Fruit fly (Drosophila melanogaster): ENCODE data around the gene Top3alpha.

The Top3alpha gene

dm6 chr2L:19526316-19526715 lies 28.3 kb downstream of the Top3alpha start, which contains the start of the genes Dpm1 and CG10137:
Gene Dpm1, minus strand, starts transcription at chr2L:19526368.
Gene CG10137, plus strand, starts transcription at chr2L:19526686.
- TF ChIP-seq CG17801 (GFP tag; optimal IDR thresholded peaks at IDR 0.05; ENCODE audit: partially characterized antibody) = peak; percentile 57

dm6 chr2L:19526844-19527243 lies 28.9 kb downstream of the Top3alpha start:
- TF ChIP-seq CG17801 (GFP tag; optimal IDR thresholded peaks at IDR 0.05; ENCODE audit: partially characterized antibody) = no peak

- peak; percentile 99 for TF ChIP-seq CG17801 (GFP tag; optimal IDR thresholded peaks at IDR 0.05; ENCODE audit: partially characterized antibody)
These were observed 30.3 kb downstream of the Top3alpha start for dm6 chr2L:19528308-19528707.

dm6 chr2L:19530092-19530491 lies 32.1 kb downstream of the Top3alpha start, which contains the start of gene CG10165:
Gene CG10165, minus strand, starts transcription at chr2L:19530305.
- peak; percentile 20 for TF ChIP-seq CG17801 (GFP tag; optimal IDR thresholded peaks at IDR 0.05; ENCODE audit: partially characterized antibody)

DNA sequence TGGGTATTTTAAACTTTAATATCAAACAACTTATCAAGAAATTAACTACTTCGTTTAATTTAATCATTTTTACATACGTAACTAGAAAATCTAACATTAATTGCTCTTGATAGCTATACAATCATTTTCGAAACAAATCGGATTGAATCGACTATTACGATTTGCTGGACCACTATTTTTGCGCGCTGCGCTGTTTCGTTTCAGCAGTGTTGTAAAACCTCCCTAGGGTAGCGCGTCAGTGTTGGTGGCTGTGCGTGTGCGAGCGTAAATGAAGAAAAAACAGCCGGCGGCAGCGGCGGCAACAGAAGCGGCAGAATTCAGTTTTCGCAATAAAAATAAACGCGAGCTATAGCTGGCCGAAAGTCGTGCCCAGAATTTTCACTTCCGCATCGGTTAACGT lies 35.3 kb downstream of the Top3alpha start, which contains the start of gene CG33116:
TSS of gene CG33116 (plus strand) at position 233 of the 400 bp plus-strand sequence.
- peak; percentile 80 for TF ChIP-seq CG17801 (GFP tag; optimal IDR thresholded peaks at IDR 0.05; ENCODE audit: partially characterized antibody)

dm6 chr2L:19535234-19535633 lies 37.3 kb downstream of the Top3alpha start, which contains the start of gene CG31697:
Gene CG31697, plus strand, starts transcription at chr2L:19535448.
- TF ChIP-seq CG17801 (GFP tag; optimal IDR thresholded peaks at IDR 0.05; ENCODE audit: partially characterized antibody) = no peak

dm6 chr2L:19537779-19538456 lies 40.0 kb downstream of the Top3alpha start, which contains the start of gene CG13082:
Gene CG13082, plus strand, starts transcription at chr2L:19538425.
- no peak for TF ChIP-seq CG17801 (GFP tag; optimal IDR thresholded peaks at IDR 0.05; ENCODE audit: partially characterized antibody)

DNA sequence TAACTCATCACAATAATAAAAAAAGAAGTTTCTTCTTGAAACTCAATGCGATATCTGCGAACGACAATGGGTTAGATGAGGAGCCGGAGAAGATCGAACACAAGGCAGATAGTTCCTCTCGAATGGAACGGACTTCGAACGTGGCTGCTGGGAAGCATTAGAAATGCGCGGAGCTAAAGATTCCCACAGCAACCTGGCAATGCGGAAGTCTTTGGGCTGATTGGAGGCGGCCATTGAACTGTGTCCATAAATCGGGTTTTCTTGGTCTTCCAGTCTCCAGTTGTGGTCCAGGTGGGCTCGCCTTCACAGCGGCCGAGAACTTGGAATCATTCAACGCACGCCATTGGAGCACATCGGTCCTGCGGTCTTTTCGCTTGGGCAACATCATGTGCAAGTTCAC lies 42.3 kb downstream of the Top3alpha start, which contains the start of gene CG13081:
TSS of gene CG13081 (plus strand) at position 301 of the 400 bp plus-strand sequence.
- TF ChIP-seq CG17801 (GFP tag; optimal IDR thresholded peaks at IDR 0.05; ENCODE audit: partially characterized antibody) = no peak

DNA sequence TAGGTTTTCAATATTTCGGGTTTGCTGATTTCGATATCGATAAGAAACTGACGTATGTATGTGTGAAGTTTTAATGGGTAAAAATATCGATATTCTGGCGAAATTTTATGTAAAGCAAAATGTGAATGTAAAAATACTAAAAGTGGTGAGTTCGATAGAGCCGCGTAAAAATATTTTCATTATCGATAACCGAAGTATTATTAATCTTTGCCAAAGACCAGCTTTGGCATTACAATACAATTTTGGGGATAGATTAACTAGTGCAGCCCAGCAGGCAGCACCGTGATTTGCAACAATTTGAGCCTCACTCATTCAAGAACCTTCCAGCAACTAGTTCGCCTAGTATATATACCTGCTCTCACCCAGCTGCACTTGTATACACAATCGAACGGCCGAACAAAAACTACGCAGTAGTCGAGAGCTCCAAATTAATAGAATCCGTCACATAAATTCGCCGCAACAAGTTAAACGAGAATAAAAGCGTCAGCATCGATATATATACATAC lies 44.4 kb downstream of the Top3alpha start:
- TF ChIP-seq CG17801 (GFP tag; optimal IDR thresholded peaks at IDR 0.05; ENCODE audit: partially characterized antibody) = no peak

DNA sequence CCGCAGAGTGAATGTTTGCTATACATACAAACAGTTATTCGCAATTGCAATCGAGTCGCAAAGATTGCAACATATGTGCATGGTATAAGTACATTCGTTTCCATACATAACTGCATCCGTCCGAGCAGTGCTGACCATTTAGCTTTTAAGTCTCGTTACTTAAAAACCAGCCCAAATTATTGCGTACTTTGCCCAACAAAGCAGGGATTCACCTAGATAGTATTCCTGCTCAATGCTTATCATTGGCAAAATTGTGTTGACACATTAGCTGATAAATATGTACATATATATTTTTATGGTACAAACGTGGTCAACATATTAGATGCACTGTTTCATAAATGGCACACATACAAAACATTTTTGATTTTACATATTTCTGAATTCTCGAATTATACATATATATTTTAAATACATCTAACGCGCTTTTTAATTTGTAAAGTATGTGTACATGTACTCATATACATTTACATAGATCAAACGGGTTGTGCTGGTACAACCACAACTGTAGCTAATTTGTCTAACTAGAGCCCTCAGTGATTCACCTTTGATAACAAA lies 45.1 kb downstream of the Top3alpha start:
- TF ChIP-seq CG17801 (GFP tag; optimal IDR thresholded peaks at IDR 0.05; ENCODE audit: partially characterized antibody) = no peak

DNA sequence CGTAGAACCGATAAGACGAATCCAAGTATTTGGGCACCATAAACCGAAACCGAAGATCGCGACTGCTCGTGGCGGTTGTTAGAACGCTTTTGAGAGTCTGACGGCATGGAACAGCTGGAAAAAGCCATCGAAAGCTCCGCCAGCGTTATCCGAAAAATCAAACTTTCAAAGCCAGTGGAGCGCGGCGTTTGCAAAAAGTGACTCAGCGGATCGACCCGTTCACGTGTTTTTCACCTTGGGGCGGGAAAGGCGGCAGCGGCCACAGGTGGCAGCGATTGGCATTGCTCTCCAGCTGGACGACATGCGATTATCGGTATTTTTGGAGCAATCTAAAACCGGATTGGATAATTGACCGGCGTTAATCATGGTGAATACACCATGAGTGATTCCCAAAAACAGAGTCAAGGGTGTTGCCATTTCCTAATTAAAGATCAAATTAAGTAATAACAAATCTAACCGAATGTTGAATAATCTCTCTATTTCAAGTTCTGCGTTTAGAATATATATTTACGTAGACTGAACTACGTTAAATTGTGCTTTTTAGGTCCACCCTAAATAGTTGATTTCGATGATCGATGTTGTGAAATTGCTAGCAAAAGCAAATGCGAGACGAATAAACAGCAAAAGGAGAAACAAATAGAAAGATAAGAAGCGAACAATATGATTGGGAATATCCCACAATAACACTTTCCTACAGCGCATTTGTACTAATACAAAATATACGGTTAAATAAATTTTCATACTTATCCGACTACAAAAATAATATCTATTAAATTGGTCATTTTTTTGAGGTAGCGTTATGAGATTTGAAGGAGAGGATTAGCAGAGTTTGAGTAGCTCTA lies 49.1 kb downstream of the Top3alpha start, which contains the start of gene CG10337:
TSS of gene CG10337 (minus strand) at position 91 of the 842 bp plus-strand sequence.
- TF ChIP-seq CG17801 (GFP tag; optimal IDR thresholded peaks at IDR 0.05; ENCODE audit: partially characterized antibody) = peak; percentile 77

- TF ChIP-seq CG17801 (GFP tag; optimal IDR thresholded peaks at IDR 0.05; ENCODE audit: partially characterized antibody) = no peak
These were observed 50.2 kb downstream of the Top3alpha start, which contains the start of gene Tep4 for dm6 chr2L:19548158-19548557. Gene Tep4, plus strand, starts transcription at chr2L:19548507.

- TF ChIP-seq CG17801 (GFP tag; optimal IDR thresholded peaks at IDR 0.05; ENCODE audit: partially characterized antibody) = no peak
These were observed 51.4 kb downstream of the Top3alpha start for dm6 chr2L:19549412-19549811.

Measured in ovary, adult (tissue).